Worm (Caenorhabditis elegans): ENCODE measurements around the gene trpp-6.
"Not testable (repeated sequence)": the region's sequence is repeated elsewhere in the genome, so short reads cannot be mapped to it uniquely, and the experiment has no call there.

Gene trpp-6

DNA sequence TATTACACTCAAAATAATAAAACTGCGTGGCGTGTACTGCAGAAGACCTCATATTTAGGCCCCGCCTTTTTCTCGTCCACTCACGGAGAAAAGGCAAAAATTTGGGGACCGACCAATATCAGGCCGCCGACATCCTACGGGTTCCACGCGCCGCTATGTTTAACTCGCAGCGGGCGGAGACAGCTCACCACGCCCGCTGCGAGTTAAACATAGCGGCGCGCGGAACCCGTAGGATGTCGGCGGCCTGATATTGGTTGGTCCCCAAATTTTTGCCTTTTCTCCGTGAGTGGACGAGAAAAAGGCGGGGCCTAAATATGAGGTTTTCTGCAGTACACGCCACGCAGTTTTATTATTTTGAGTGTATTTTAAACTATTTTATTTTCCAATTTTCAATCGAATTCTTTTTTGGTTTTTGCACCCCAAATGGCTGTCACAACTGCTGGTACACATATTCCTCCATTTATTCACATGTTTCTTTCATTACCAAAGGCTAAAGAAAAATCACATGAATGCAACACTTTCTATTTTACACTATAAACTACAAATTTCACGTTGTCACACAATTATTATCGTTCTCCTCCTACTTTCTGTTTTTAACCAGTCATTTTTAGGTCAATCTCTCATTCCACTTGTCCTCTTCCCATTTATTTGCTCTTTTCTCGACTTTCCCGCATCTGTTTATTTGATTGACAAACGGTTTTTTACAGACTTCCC, 12.5 kb downstream of the trpp-6 start, which contains the start of gene uda-1:
TSS of gene uda-1 (plus strand) at position 708 of the 714 bp plus-strand sequence.
- not testable (repeated sequence) for TF ChIP-seq ztf-29, flt-1, T22C8.4 (GFP tag; IDR thresholded peaks at IDR 0.05)

- no peak for TF ChIP-seq flt-1 (GFP tag; IDR thresholded peaks at IDR 0.05)
- no peak for TF ChIP-seq ztf-23 (GFP tag; IDR thresholded peaks at IDR 0.05)
- no peak for TF ChIP-seq cog-1 (tag; optimal IDR thresholded peaks at IDR 0.05)
- no peak for TF ChIP-seq med-1 (GFP tag; optimal IDR thresholded peaks at IDR 0.05; ENCODE audit: insufficient read depth)
These were observed 14.7 kb downstream of the trpp-6 start for ce11 chrV:10006374-10006773.

DNA sequence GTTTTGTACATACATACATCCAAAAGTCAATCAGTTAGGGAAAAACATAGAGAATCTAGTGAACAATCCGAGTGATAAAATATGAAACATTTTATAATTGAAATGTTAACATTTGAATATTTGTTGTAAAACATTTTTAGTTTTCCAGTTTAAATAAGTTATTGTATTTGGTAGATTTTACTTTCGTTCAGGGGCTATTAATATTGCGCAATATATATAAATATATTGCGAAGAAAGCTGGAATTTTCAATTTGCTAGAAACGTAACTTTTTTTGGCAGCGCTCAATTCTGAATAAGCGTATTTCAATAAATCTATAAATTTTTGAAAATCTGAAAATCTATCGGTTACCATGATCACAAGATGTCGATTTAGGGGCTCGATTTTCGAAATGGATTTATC, 15.8 kb downstream of the trpp-6 start:
- TF ChIP-seq T22C8.4 (GFP tag; IDR thresholded peaks at IDR 0.05) (no peak), ztf-29 (GFP tag; IDR thresholded peaks at IDR 0.05) (no peak), tab-1 (GFP tag; IDR thresholded peaks at IDR 0.05) (no peak), ref-1 (GFP tag; conservative IDR thresholded peaks at IDR 0.05) (no peak), ztf-23 (GFP tag; IDR thresholded peaks at IDR 0.05) (no peak), cog-1 (tag; optimal IDR thresholded peaks at IDR 0.05) (no peak), med-1 (GFP tag; optimal IDR thresholded peaks at IDR 0.05; ENCODE audit: insufficient read depth) (no peak)

ce11 chrV:10011623-10012022, 19.9 kb downstream of the trpp-6 start, which contains the start of gene lea-1:
Gene lea-1, plus strand, starts transcription at chrV:10011923.
- TF ChIP-seq T22C8.4 (GFP tag; IDR thresholded peaks at IDR 0.05): no peak
- TF ChIP-seq med-1 (GFP tag; optimal IDR thresholded peaks at IDR 0.05; ENCODE audit: insufficient read depth): no peak
- TF ChIP-seq flt-1 (GFP tag; IDR thresholded peaks at IDR 0.05): no peak
- no peak for TF ChIP-seq ref-1 (GFP tag; conservative IDR thresholded peaks at IDR 0.05)
- no peak for TF ChIP-seq klf-2 (GFP tag; conservative IDR thresholded peaks at IDR 0.05)
- TF ChIP-seq ztf-23 (GFP tag; IDR thresholded peaks at IDR 0.05): no peak
- TF ChIP-seq ztf-29 (GFP tag; IDR thresholded peaks at IDR 0.05): no peak
- TF ChIP-seq tab-1 (GFP tag; IDR thresholded peaks at IDR 0.05): no peak
- TF ChIP-seq cog-1 (tag; optimal IDR thresholded peaks at IDR 0.05): no peak

DNA sequence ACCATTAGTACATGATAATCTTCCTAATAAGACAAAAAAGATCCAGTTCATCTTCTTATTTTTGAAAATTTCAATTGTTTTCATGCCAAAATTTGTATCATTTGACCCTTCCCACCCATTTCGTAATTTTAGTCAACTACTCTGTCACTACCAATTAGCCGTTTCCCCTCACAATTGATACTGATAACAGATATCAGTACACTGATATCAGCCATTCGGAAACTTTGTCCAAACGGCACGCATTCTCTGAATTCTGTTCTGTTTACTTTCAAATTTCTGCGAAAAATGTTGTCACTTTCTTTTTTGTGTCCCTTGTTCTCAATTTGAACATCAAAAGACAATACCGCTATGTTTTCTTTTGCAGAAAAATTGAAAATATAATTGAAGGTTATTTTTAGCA, 20.9 kb downstream of the trpp-6 start:
- TF ChIP-seq ztf-23 (GFP tag; IDR thresholded peaks at IDR 0.05): no peak
- no peak for TF ChIP-seq med-1 (GFP tag; optimal IDR thresholded peaks at IDR 0.05; ENCODE audit: insufficient read depth)
- no peak for TF ChIP-seq flt-1 (GFP tag; IDR thresholded peaks at IDR 0.05)
- no peak for TF ChIP-seq ztf-29 (GFP tag; IDR thresholded peaks at IDR 0.05)
- no peak for TF ChIP-seq T22C8.4 (GFP tag; IDR thresholded peaks at IDR 0.05)
- no peak for TF ChIP-seq ref-1 (GFP tag; conservative IDR thresholded peaks at IDR 0.05)
- no peak for TF ChIP-seq klf-2 (GFP tag; conservative IDR thresholded peaks at IDR 0.05)

ce11 chrV:10018291-10018690, 26.6 kb downstream of the trpp-6 start:
- no peak for TF ChIP-seq flt-1 (GFP tag; IDR thresholded peaks at IDR 0.05)
- TF ChIP-seq cog-1 (tag; optimal IDR thresholded peaks at IDR 0.05): no peak
- no peak for TF ChIP-seq med-1 (GFP tag; optimal IDR thresholded peaks at IDR 0.05; ENCODE audit: insufficient read depth)
- TF ChIP-seq ztf-29 (GFP tag; IDR thresholded peaks at IDR 0.05): no peak
- TF ChIP-seq ztf-23 (GFP tag; IDR thresholded peaks at IDR 0.05): no peak
- TF ChIP-seq tab-1 (GFP tag; IDR thresholded peaks at IDR 0.05): no peak
- TF ChIP-seq ref-1 (GFP tag; conservative IDR thresholded peaks at IDR 0.05): no peak
- no peak for TF ChIP-seq T22C8.4 (GFP tag; IDR thresholded peaks at IDR 0.05)
- no peak for TF ChIP-seq klf-2 (GFP tag; conservative IDR thresholded peaks at IDR 0.05)

- TF ChIP-seq ztf-29 (GFP tag; IDR thresholded peaks at IDR 0.05): no peak
- TF ChIP-seq flt-1 (GFP tag; IDR thresholded peaks at IDR 0.05): no peak
- TF ChIP-seq ref-1 (GFP tag; conservative IDR thresholded peaks at IDR 0.05): no peak
- TF ChIP-seq cog-1 (tag; optimal IDR thresholded peaks at IDR 0.05): no peak
- TF ChIP-seq med-1 (GFP tag; optimal IDR thresholded peaks at IDR 0.05; ENCODE audit: insufficient read depth): no peak
- TF ChIP-seq T22C8.4 (GFP tag; IDR thresholded peaks at IDR 0.05): no peak
- no peak for TF ChIP-seq tab-1 (GFP tag; IDR thresholded peaks at IDR 0.05)
- TF ChIP-seq klf-2 (GFP tag; conservative IDR thresholded peaks at IDR 0.05): no peak
- no peak for TF ChIP-seq ztf-23 (GFP tag; IDR thresholded peaks at IDR 0.05)
These were observed 27.5 kb downstream of the trpp-6 start for ce11 chrV:10019083-10019624.

ce11 chrV:10019934-10020333, 28.2 kb downstream of the trpp-6 start:
- TF ChIP-seq tab-1 (GFP tag; IDR thresholded peaks at IDR 0.05) (no peak), ref-1 (GFP tag; conservative IDR thresholded peaks at IDR 0.05) (no peak), ztf-29 (GFP tag; IDR thresholded peaks at IDR 0.05) (no peak), T22C8.4 (GFP tag; IDR thresholded peaks at IDR 0.05) (no peak), klf-2 (GFP tag; conservative IDR thresholded peaks at IDR 0.05) (no peak), ztf-23 (GFP tag; IDR thresholded peaks at IDR 0.05) (no peak), flt-1 (GFP tag; IDR thresholded peaks at IDR 0.05) (no peak), med-1 (GFP tag; optimal IDR thresholded peaks at IDR 0.05; ENCODE audit: insufficient read depth) (no peak), cog-1 (tag; optimal IDR thresholded peaks at IDR 0.05) (no peak)

DNA sequence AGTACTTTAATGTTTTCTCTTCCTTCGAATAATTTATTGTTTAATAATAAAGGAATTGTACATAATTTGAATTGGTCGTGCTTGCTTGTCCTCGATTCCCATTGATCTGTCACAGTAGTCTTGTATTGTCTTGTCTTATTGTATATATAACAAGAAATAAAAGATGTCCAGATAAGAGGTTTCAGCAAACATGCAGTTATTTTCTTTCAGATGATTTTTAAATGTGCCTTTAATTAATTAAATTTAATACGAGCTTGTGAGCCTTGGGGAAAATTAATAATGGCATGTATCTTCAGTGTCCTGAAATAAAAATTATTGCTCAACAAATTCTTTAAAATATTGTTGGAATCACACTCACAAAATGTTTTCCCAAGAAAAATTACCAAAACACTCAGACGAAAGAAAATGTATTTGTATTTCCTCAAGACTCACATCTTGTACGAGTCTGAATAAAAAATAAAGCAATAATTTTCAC, 31.4 kb downstream of the trpp-6 start:
- TF ChIP-seq cog-1 (tag; optimal IDR thresholded peaks at IDR 0.05) (no peak), ref-1 (GFP tag; conservative IDR thresholded peaks at IDR 0.05) (no peak), tab-1 (GFP tag; IDR thresholded peaks at IDR 0.05) (no peak)

ce11 chrV:10030992-10031383, 39.3 kb downstream of the trpp-6 start, which contains the start of gene acl-2:
Gene acl-2, minus strand, starts transcription at chrV:10031092.
- TF ChIP-seq ztf-29 (GFP tag; IDR thresholded peaks at IDR 0.05) (no peak), tab-1 (GFP tag; IDR thresholded peaks at IDR 0.05) (no peak), ref-1 (GFP tag; conservative IDR thresholded peaks at IDR 0.05) (no peak), flt-1 (GFP tag; IDR thresholded peaks at IDR 0.05) (no peak), ztf-23 (GFP tag; IDR thresholded peaks at IDR 0.05) (no peak), klf-2 (GFP tag; conservative IDR thresholded peaks at IDR 0.05) (no peak), cog-1 (tag; optimal IDR thresholded peaks at IDR 0.05) (no peak), med-1 (GFP tag; optimal IDR thresholded peaks at IDR 0.05; ENCODE audit: insufficient read depth) (no peak), T22C8.4 (GFP tag; IDR thresholded peaks at IDR 0.05) (no peak)

Measured in whole organism, midembryonic.